Worm (Caenorhabditis elegans): ENCODE data around the gene ptc-1.

DNA sequence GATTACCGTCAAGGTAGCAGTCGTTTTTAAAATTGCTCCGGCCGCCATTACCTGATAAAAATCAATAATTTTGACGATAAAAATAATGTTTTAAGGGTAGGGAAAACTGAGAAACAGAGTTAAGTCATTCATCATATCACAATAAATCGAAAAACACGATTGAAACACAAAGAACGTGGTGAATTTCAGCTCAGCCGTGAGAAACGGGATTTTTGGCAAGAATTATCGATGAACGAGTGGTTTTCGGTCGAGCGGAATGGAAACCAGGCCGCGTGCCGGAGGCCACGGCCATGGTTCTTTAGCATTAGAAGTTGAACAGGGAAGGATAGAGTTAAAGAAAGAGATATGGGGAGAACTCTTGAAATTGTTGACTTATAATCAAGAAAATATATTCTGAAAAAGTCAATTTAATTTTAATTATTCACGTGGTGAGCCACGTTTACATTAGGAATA lies 13.7 kb upstream of the ptc-1 start, which contains the start of the genes vha-4 and T01H3.5:
- TF ChIP-seq K02D7.2 (tag; optimal IDR thresholded peaks at IDR 0.05) (no peak), ama-1 (optimal IDR thresholded peaks at IDR 0.05) (no peak), pqm-1 (tag; optimal IDR thresholded peaks at IDR 0.05) (no peak), odd-2 (tag; optimal IDR thresholded peaks at IDR 0.05) (no peak), ref-2 (tag; optimal IDR thresholded peaks at IDR 0.05) (no peak), ceh-9 (tag; optimal IDR thresholded peaks at IDR 0.05) (no peak), nfya-1 (tag; optimal IDR thresholded peaks at IDR 0.05) (no peak), F13H6.1 (tag; optimal IDR thresholded peaks at IDR 0.05) (no peak), ceh-18 (tag; optimal IDR thresholded peaks at IDR 0.05) (no peak), hlh-15 (tag; optimal IDR thresholded peaks at IDR 0.05) (no peak), pha-4 (tag; optimal IDR thresholded peaks at IDR 0.05) (no peak), lin-11 (tag; optimal IDR thresholded peaks at IDR 0.05) (no peak)
